Worm (Caenorhabditis elegans): ENCODE measurements around the gene pak-2.

pak-2 gene

DNA sequence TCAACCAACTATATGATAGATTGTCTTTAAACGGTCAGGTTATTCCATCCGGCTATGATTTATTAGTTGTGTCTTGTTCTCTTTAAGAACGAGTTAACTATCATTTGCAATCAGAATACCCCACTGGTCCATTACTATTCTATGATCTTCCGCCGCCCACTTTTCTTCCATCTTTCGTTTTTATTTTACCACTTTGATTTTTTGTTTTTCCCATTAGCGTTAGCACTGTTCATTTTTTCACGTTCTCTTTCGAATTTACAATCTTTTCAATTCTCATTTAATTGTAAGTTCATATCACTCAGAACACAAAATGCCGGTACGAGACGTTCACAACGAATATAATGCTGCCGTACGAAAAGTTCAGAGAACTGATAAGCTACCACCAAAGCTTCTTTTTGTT is 14.6 kb upstream of the pak-2 start, which contains the start of gene T04C12.7:
Gene T04C12.7 (plus strand): TSS at position 301 of the 400 bp plus-strand sequence.
- TF ChIP-seq nhr-43 (tag; optimal IDR thresholded peaks at IDR 0.05; ENCODE audit: poor library complexity, severe bottlenecking) = no peak
- TF ChIP-seq nhr-76 (tag; optimal IDR thresholded peaks at IDR 0.05) = no peak
- TF ChIP-seq nhr-28 (tag; optimal IDR thresholded peaks at IDR 0.05) = no peak
- no peak for TF ChIP-seq skn-1 (tag; optimal IDR thresholded peaks at IDR 0.05)
- TF ChIP-seq ceh-16 (tag; optimal IDR thresholded peaks at IDR 0.05) = no peak
- TF ChIP-seq nhr-11 (tag; optimal IDR thresholded peaks at IDR 0.05) = no peak

- TF ChIP-seq fkh-10 (GFP tag; optimal IDR thresholded peaks at IDR 0.05) = no peak
- TF ChIP-seq fkh-2 (tag; optimal IDR thresholded peaks at IDR 0.05) = no peak
- TF ChIP-seq nhr-23 (tag; optimal IDR thresholded peaks at IDR 0.05) = peak; percentile 16
Measured at ce11 chrV:11051921-11052320, 12.7 kb upstream of the pak-2 start, which contains the start of gene T04C12.33. TSS of gene T04C12.33 (plus strand) at chrV:11052221.

DNA sequence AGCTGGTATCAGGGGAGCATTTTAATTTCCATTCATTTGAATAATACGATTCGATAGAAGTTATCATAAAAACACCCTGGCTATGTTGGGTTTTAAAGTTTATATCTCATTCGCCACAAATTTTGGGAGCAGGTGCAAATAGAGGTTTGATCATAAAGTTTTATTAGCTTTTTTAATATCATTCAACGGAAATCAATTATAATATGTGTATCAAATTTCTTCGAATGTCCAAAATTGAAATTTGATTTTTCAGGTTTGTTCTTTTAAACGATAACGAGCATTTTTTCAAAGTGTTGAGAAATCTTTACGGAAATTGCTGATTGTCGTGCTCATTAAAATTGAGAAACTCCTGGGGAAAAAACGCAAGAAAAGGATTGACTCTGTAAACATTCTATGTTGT is 9.4 kb upstream of the pak-2 start, which contains the start of gene srh-74:
Gene srh-74 (minus strand): TSS at position 101 of the 400 bp plus-strand sequence.
- TF ChIP-seq nhr-76 (tag; optimal IDR thresholded peaks at IDR 0.05) (no peak), nhr-67 (tag; optimal IDR thresholded peaks at IDR 0.05) (no peak), nfya-1 (tag; optimal IDR thresholded peaks at IDR 0.05; ENCODE audit: insufficient read depth) (no peak)

- TF ChIP-seq elt-2 (tag; optimal IDR thresholded peaks at IDR 0.05) (peak; percentile 72), nhr-77 (tag; optimal IDR thresholded peaks at IDR 0.05) (no peak), hmg-11 (tag; optimal IDR thresholded peaks at IDR 0.05) (no peak), pqm-1 (tag; optimal IDR thresholded peaks at IDR 0.05) (peak; percentile 83)
Measured at ce11 chrV:11046730-11047129, 7.5 kb upstream of the pak-2 start, which contains the start of gene dhs-18. TSS of gene dhs-18 (minus strand) at chrV:11046833.

- no peak for TF ChIP-seq tbx-2 (tag; optimal IDR thresholded peaks at IDR 0.05)
- TF ChIP-seq nhr-43 (tag; optimal IDR thresholded peaks at IDR 0.05; ENCODE audit: poor library complexity, severe bottlenecking) = no peak
- no peak for TF ChIP-seq nhr-76 (tag; optimal IDR thresholded peaks at IDR 0.05)
- TF ChIP-seq ceh-28 (tag; optimal IDR thresholded peaks at IDR 0.05) = no peak
- no peak for TF ChIP-seq ceh-16 (tag; optimal IDR thresholded peaks at IDR 0.05)
- peak; percentile 68 for TF ChIP-seq pha-4 (tag; optimal IDR thresholded peaks at IDR 0.05)
- no peak for TF ChIP-seq nhr-28 (tag; optimal IDR thresholded peaks at IDR 0.05)
- no peak for TF ChIP-seq lin-39 (tag; optimal IDR thresholded peaks at IDR 0.05)
Measured at ce11 chrV:11043767-11044166, 4.5 kb upstream of the pak-2 start, which contains the start of gene C45B11.6. TSS of gene C45B11.6 (plus strand) at chrV:11044067.

DNA sequence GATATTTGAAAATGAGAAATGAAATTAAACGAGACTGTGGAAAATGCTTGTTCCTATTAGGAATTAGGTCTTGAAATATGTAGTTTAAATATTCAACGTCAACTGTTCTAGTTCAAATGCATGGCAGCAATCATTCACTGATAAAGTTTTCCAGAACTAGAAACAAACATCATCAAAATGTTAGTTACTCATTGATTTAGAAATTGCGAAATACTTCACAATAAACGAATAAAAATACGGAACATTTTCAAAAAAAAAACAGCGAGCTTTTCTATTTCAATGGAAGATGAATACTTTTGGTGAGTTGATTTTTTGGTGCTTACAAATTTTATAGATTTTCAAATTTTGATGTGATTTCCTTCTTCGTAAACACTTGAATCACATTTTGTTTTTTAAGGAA is 3.3 kb upstream of the pak-2 start, which contains the start of gene C45B11.2:
Gene C45B11.2 (plus strand): TSS at position 173 of the 400 bp plus-strand sequence.
- TF ChIP-seq ceh-16 (tag; optimal IDR thresholded peaks at IDR 0.05) (no peak), pha-4 (tag; optimal IDR thresholded peaks at IDR 0.05) (no peak), aly-2 (tag; optimal IDR thresholded peaks at IDR 0.05) (no peak), nhr-25 (tag; optimal IDR thresholded peaks at IDR 0.05) (no peak), elt-1 (tag; optimal IDR thresholded peaks at IDR 0.05) (no peak), hmg-11 (tag; optimal IDR thresholded peaks at IDR 0.05) (no peak), fos-1 (tag; optimal IDR thresholded peaks at IDR 0.05) (no peak), ztf-11 (tag; optimal IDR thresholded peaks at IDR 0.05) (no peak), fkh-10 (GFP tag; optimal IDR thresholded peaks at IDR 0.05) (no peak), unc-62 (GFP tag; optimal IDR thresholded peaks at IDR 0.05) (no peak), nhr-23 (tag; optimal IDR thresholded peaks at IDR 0.05) (no peak), unc-39 (tag; optimal IDR thresholded peaks at IDR 0.05) (no peak), jun-1 (tag; optimal IDR thresholded peaks at IDR 0.05) (no peak)

ce11 chrV:11041499-11041898 is 2.3 kb upstream of the pak-2 start, which contains the start of gene C45B11.5:
TSS of gene C45B11.5 (plus strand) at chrV:11041799.
- TF ChIP-seq lsy-12 (tag; optimal IDR thresholded peaks at IDR 0.05) (no peak), mdl-1 (tag; optimal IDR thresholded peaks at IDR 0.05) (no peak), R02D3.7 (tag; optimal IDR thresholded peaks at IDR 0.05) (no peak), nhr-12 (tag; optimal IDR thresholded peaks at IDR 0.05) (no peak), daf-12 (tag; optimal IDR thresholded peaks at IDR 0.05) (no peak), ceh-16 (tag; optimal IDR thresholded peaks at IDR 0.05) (no peak), snpc-4 (tag; optimal IDR thresholded peaks at IDR 0.05) (no peak), ZK546.5 (tag; optimal IDR thresholded peaks at IDR 0.05) (no peak), nhr-11 (tag; optimal IDR thresholded peaks at IDR 0.05) (no peak), lin-39 (tag; optimal IDR thresholded peaks at IDR 0.05) (no peak), nfya-1 (tag; optimal IDR thresholded peaks at IDR 0.05; ENCODE audit: insufficient read depth) (no peak), elt-1 (tag; optimal IDR thresholded peaks at IDR 0.05) (no peak), ceh-82 (tag; optimal IDR thresholded peaks at IDR 0.05) (no peak), fkh-2 (tag; optimal IDR thresholded peaks at IDR 0.05) (no peak), skn-1 (tag; optimal IDR thresholded peaks at IDR 0.05) (no peak), pha-4 (tag; optimal IDR thresholded peaks at IDR 0.05) (no peak)

Data from whole organism, L3 larva.